Fruit fly (Drosophila melanogaster) whole organism, embryonic: Measurements from ENCODE around the gene CG33511.
A peak's percentile ranks its signal among the peaks of the same experiment; 100 is the strongest.

ENCODE experiments used
- Asciz ChIP-seq: fragments of 200-800 bp; sonication (Bioruptor generic); optimal IDR thresholded peaks from 2 replicates; lab custom pipeline; 2017; ENCODE audit warnings: missing biosample characterization, mild to moderate bottlenecking, missing genetic modification characterization, missing genetic modification reagents
- CG10274 ChIP-seq: fragments of 200-800 bp; sonication (Bioruptor generic); optimal IDR thresholded peaks from 3 replicates; lab custom pipeline; 2017; ENCODE audit warnings: missing biosample characterization, mild to moderate bottlenecking, missing genetic modification characterization
- CG10366 ChIP-seq: fragments of 200-800 bp; sonication (Bioruptor generic); IDR thresholded peaks from 2 replicates; pipeline ENCODE4 v1.3.6; 2022; ENCODE audit warnings: missing biosample characterization, missing genetic modification characterization
- CG12155 ChIP-seq: fragments of 200-800 bp; sonication (Bioruptor generic); optimal IDR thresholded peaks from 3 replicates; lab custom pipeline; 2016; ENCODE audit warnings: missing biosample characterization, missing genetic modification characterization
- CG12299 ChIP-seq: fragments of 200-800 bp; sonication (Bioruptor generic); optimal IDR thresholded peaks from 2 replicates; lab custom pipeline; 2018; ENCODE audit warnings: missing biosample characterization, mild to moderate bottlenecking, missing genetic modification characterization
- CG12391 ChIP-seq: fragments of 200-800 bp; sonication (Bioruptor generic); optimal IDR thresholded peaks from 3 replicates; lab custom pipeline; 2018; ENCODE audit warnings: missing biosample characterization, mild to moderate bottlenecking, missing genetic modification characterization, moderate library complexity
- CG15479 ChIP-seq: fragments of 200-800 bp; sonication (Bioruptor generic); optimal IDR thresholded peaks from 3 replicates; lab custom pipeline; 2019; ENCODE audit warnings: missing biosample characterization, mild to moderate bottlenecking, missing genetic modification characterization, moderate library complexity
- CG16815 ChIP-seq: fragments of 200-800 bp; sonication (Bioruptor generic); optimal IDR thresholded peaks from 3 replicates; lab custom pipeline; 2017; ENCODE audit warnings: missing biosample characterization, mild to moderate bottlenecking, missing genetic modification characterization
- CG18599 ChIP-seq: fragments of 200-800 bp; sonication (Bioruptor generic); optimal IDR thresholded peaks from 3 replicates; lab custom pipeline; 2017; ENCODE audit warnings: missing biosample characterization, missing genetic modification characterization, mild to moderate bottlenecking, moderate library complexity, missing genetic modification reagents
- CG30020 ChIP-seq: fragments of 200-800 bp; optimal IDR thresholded peaks from 2 replicates; lab custom pipeline; 2019; ENCODE audit warnings: missing biosample characterization, mild to moderate bottlenecking, missing genetic modification characterization, moderate library complexity
- CG4282 ChIP-seq: fragments of 200-800 bp; sonication (Bioruptor generic); optimal IDR thresholded peaks from 2 replicates; lab custom pipeline; 2016; ENCODE audit warnings: missing biosample characterization, missing genetic modification characterization
- CG4404 ChIP-seq: fragments of 200-800 bp; sonication (Bioruptor generic); IDR thresholded peaks from 2 replicates; pipeline ENCODE4 v1.3.6; 2022; ENCODE audit warnings: missing biosample characterization, missing genetic modification characterization
- CG4707 ChIP-seq: fragments of 200-800 bp; sonication (Bioruptor generic); optimal IDR thresholded peaks from 2 replicates; lab custom pipeline; 2018; ENCODE audit warnings: missing biosample characterization, mild to moderate bottlenecking, missing genetic modification characterization, moderate library complexity
- CG6689 ChIP-seq: fragments of 200-800 bp; sonication (Bioruptor generic); IDR thresholded peaks from 2 replicates; pipeline ENCODE4 v1.3.6; 2022; ENCODE audit warnings: missing biosample characterization, missing genetic modification characterization
- CG7556 ChIP-seq: fragments of 200-800 bp; sonication (Bioruptor generic); optimal IDR thresholded peaks from 2 replicates; lab custom pipeline; 2017; ENCODE audit warnings: missing biosample characterization, mild to moderate bottlenecking, missing genetic modification characterization
- CG7839 ChIP-seq: fragments of 200-800 bp; sonication (Bioruptor generic); optimal IDR thresholded peaks from 3 replicates; lab custom pipeline; 2018; ENCODE audit warnings: missing biosample characterization, mild to moderate bottlenecking, missing genetic modification characterization, moderate library complexity
- CG7928 ChIP-seq: fragments of 200-800 bp; sonication (Bioruptor generic); optimal IDR thresholded peaks from 2 replicates; lab custom pipeline; 2017; ENCODE audit warnings: missing biosample characterization, mild to moderate bottlenecking, missing genetic modification characterization
- CG8281 ChIP-seq: fragments of 200-800 bp; sonication (Bioruptor generic); optimal IDR thresholded peaks from 2 replicates; lab custom pipeline; 2018; ENCODE audit warnings: missing biosample characterization, mild to moderate bottlenecking, missing genetic modification characterization, moderate library complexity
- CG8478 ChIP-seq: fragments of >200 bp; optimal IDR thresholded peaks from 2 replicates; lab custom pipeline; 2018
- CHES-1-like ChIP-seq: fragments of 200-800 bp; sonication (Bioruptor generic); optimal IDR thresholded peaks from 2 replicates; lab custom pipeline; 2016; ENCODE audit warnings: missing biosample characterization, missing genetic modification characterization
- CrebB ChIP-seq: fragments of 200-800 bp; sonication (Bioruptor generic); optimal IDR thresholded peaks from 3 replicates; lab custom pipeline; 2018; ENCODE audit warnings: missing biosample characterization, mild to moderate bottlenecking, missing genetic modification characterization
- Optix ChIP-seq: fragments of 200-800 bp; sonication (Bioruptor generic); IDR thresholded peaks from 3 replicates; pipeline ENCODE4 v1.3.6; 2022; ENCODE audit warnings: missing biosample characterization, missing genetic modification characterization
- Rfx ChIP-seq: fragments of 200-800 bp; sonication (Bioruptor generic); IDR thresholded peaks from 2 replicates; pipeline ENCODE4 v1.3.6; 2022; ENCODE audit warnings: missing biosample characterization, missing genetic modification characterization
- Trl ChIP-seq, 3 experiments: fragments of >200 bp in 2 of 3; fragments of 200-800 bp in 1 of 3; sonication (Bioruptor generic) in 1 of 3; optimal IDR thresholded peaks; 2 replicates in 1 of 3; 3 replicates in 2 of 3; lab custom pipeline; 2016 to 2017; ENCODE audit warnings: missing biosample characterization in 1 of 3, missing genetic modification characterization in 1 of 3
- Xbp1 ChIP-seq: fragments of 200-800 bp; sonication (Bioruptor generic); optimal IDR thresholded peaks from 3 replicates; lab custom pipeline; 2016; ENCODE audit warnings: missing biosample characterization, mild to moderate bottlenecking, missing genetic modification characterization
- ase ChIP-seq: fragments of 200-800 bp; sonication (Bioruptor generic); IDR thresholded peaks from 3 replicates; pipeline ENCODE4 v1.3.6; 2022; ENCODE audit warnings: missing biosample characterization, missing genetic modification characterization
- ash1 ChIP-seq: fragments of 200-800 bp; sonication (Bioruptor generic); optimal IDR thresholded peaks from 2 replicates; lab custom pipeline; 2018; ENCODE audit warnings: missing biosample characterization, mild to moderate bottlenecking, missing genetic modification characterization
- bsh ChIP-seq, 2 experiments: fragments of 200-800 bp; sonication (Bioruptor generic); optimal IDR thresholded peaks; 2 replicates each; lab custom pipeline; 2017 to 2018; ENCODE audit warnings: mild to moderate bottlenecking in 2 of 2, missing biosample characterization in 2 of 2, missing genetic modification characterization in 2 of 2, moderate library complexity in 1 of 2
- cas ChIP-seq: fragments of 200-800 bp; sonication (Bioruptor generic); IDR thresholded peaks from 2 replicates; pipeline ENCODE4 v1.3.6; 2022; ENCODE audit warnings: missing biosample characterization, missing genetic modification characterization
- chif ChIP-seq, 2 experiments: fragments of 200-800 bp; sonication (Bioruptor generic); optimal IDR thresholded peaks; 3 replicates each; lab custom pipeline; 2016; ENCODE audit warnings: missing biosample characterization in 2 of 2, missing genetic modification characterization in 2 of 2
- ci ChIP-seq: fragments of 200-800 bp; sonication (Bioruptor generic); IDR thresholded peaks from 3 replicates; pipeline ENCODE4 v1.3.6; 2022; ENCODE audit warnings: missing biosample characterization, missing genetic modification characterization
- dmrt99B ChIP-seq: fragments of 200-800 bp; sonication (Bioruptor generic); optimal IDR thresholded peaks from 2 replicates; lab custom pipeline; 2018; ENCODE audit warnings: missing biosample characterization, mild to moderate bottlenecking, missing genetic modification characterization, moderate library complexity
- dysf ChIP-seq: fragments of 200-800 bp; sonication (Bioruptor generic); IDR thresholded peaks from 3 replicates; pipeline ENCODE4 v1.3.6; 2022; ENCODE audit warnings: missing biosample characterization, missing genetic modification characterization
- fd102C ChIP-seq: fragments of 200-800 bp; sonication (Bioruptor generic); optimal IDR thresholded peaks from 2 replicates; lab custom pipeline; 2018; ENCODE audit warnings: missing biosample characterization, mild to moderate bottlenecking, missing genetic modification characterization, moderate library complexity
- gem ChIP-seq: fragments of 200-800 bp; sonication (Bioruptor generic); optimal IDR thresholded peaks from 2 replicates; lab custom pipeline; 2019; ENCODE audit warnings: missing biosample characterization, mild to moderate bottlenecking, missing genetic modification characterization, moderate library complexity
- gfzf ChIP-seq: fragments of 200-800 bp; sonication (Bioruptor generic); optimal IDR thresholded peaks from 2 replicates; lab custom pipeline; 2016; ENCODE audit warnings: missing biosample characterization, mild to moderate bottlenecking, missing genetic modification characterization, moderate library complexity
- gsb-n ChIP-seq: fragments of 200-800 bp; sonication (Bioruptor generic); optimal IDR thresholded peaks from 3 replicates; lab custom pipeline; 2018; ENCODE audit warnings: missing biosample characterization, mild to moderate bottlenecking, missing genetic modification characterization
- hkb ChIP-seq, 2 experiments: fragments of 200-800 bp in 1 of 2; fragments of >200 bp in 1 of 2; sonication (Bioruptor generic) in 1 of 2; IDR thresholded peaks in 1 of 2; optimal IDR thresholded peaks in 1 of 2; 2 replicates each; pipeline versions ENCODE4 v1.3.6 to Lab custom; 2017 to 2022; ENCODE audit warnings: missing biosample characterization in 1 of 2, missing genetic modification characterization in 1 of 2
- hth ChIP-seq: fragments of >200 bp; optimal IDR thresholded peaks from 2 replicates; lab custom pipeline; 2017; ENCODE audit warnings: inconsistent platforms
- knrl ChIP-seq: fragments of 200-800 bp; sonication (Bioruptor generic); IDR thresholded peaks from 3 replicates; pipeline ENCODE4 v1.3.6; 2022; ENCODE audit warnings: missing biosample characterization, missing genetic modification characterization; ENCODE audit not compliant: partially characterized antibody
- lab ChIP-seq: fragments of 200-800 bp; sonication (Bioruptor generic); optimal IDR thresholded peaks from 3 replicates; lab custom pipeline; 2017; ENCODE audit warnings: missing biosample characterization, missing genetic modification characterization, mild to moderate bottlenecking, moderate library complexity, missing genetic modification reagents
- lilli ChIP-seq: fragments of 200-800 bp; sonication (Bioruptor generic); optimal IDR thresholded peaks from 3 replicates; lab custom pipeline; 2016; ENCODE audit warnings: missing biosample characterization, missing genetic modification characterization
- pum ChIP-seq: fragments of 200-800 bp; sonication (Bioruptor generic); optimal IDR thresholded peaks from 2 replicates; lab custom pipeline; 2016; ENCODE audit warnings: missing biosample characterization, missing genetic modification characterization
- run ChIP-seq: fragments of 200-800 bp; sonication (Bioruptor generic); optimal IDR thresholded peaks from 3 replicates; lab custom pipeline; 2018; ENCODE audit warnings: missing biosample characterization, mild to moderate bottlenecking, missing genetic modification characterization
- scrt ChIP-seq: fragments of 200-800 bp; sonication (Bioruptor generic); optimal IDR thresholded peaks from 2 replicates; lab custom pipeline; 2018; ENCODE audit warnings: missing biosample characterization, mild to moderate bottlenecking, missing genetic modification characterization, moderate library complexity
- sens ChIP-seq: fragments of 200-800 bp; sonication (Bioruptor generic); peaks from one replicate; lab custom pipeline; 2016; ENCODE audit warnings: missing biosample characterization, missing genetic modification characterization
- sisA ChIP-seq: fragments of 200-800 bp; sonication (Bioruptor generic); IDR thresholded peaks from 2 replicates; pipeline ENCODE4 v1.3.6; 2022; ENCODE audit warnings: missing biosample characterization, missing genetic modification characterization
- tna ChIP-seq: fragments of 200-800 bp; sonication (Bioruptor generic); IDR thresholded peaks from 2 replicates; pipeline ENCODE4 v1.3.6; 2022; ENCODE audit warnings: missing biosample characterization, missing genetic modification characterization; ENCODE audit not compliant: partially characterized antibody
- twi ChIP-seq: fragments of 200-800 bp; optimal IDR thresholded peaks from 2 replicates; lab custom pipeline; 2019; ENCODE audit warnings: missing biosample characterization, mild to moderate bottlenecking, missing genetic modification characterization, moderate library complexity

Gene CG33511

dm6 chr2L:21035704-21036369 lies 46.5 kb downstream of the CG33511 start (continued):
- no peak for TF ChIP-seq knrl (GFP tag; lab: Robert Waterston, UW)
- peak; percentile 24 for TF ChIP-seq gem
- TF ChIP-seq fd102C (GFP tag; lab: Kevin White, UChicago): peak; percentile 20
- peak; percentile 13 for TF ChIP-seq CG18599 (GFP tag; lab: Kevin White, UChicago)
- TF ChIP-seq ci (GFP tag; lab: Robert Waterston, UW): peak; percentile 47; the same call in 1 of the 3 replicates
- no peak for TF ChIP-seq scrt (GFP tag; lab: Kevin White, UChicago)
- TF ChIP-seq hth (lab: Kevin White, UChicago): no peak
- peak; percentile 77 for TF ChIP-seq twi (tag; lab: Kevin White, UChicago)
- TF ChIP-seq CG15479 (GFP tag; lab: Kevin White, UChicago): peak; percentile 6
- no peak for TF ChIP-seq CG30020 (tag; lab: Kevin White, UChicago)
- no peak for TF ChIP-seq CG4282 (GFP tag; lab: Kevin White, UChicago)
- TF ChIP-seq tna (GFP tag; lab: Robert Waterston, UW): no peak
- no peak for TF ChIP-seq CrebB (tag; lab: Kevin White, UChicago)
- no peak for TF ChIP-seq Trl (optimal IDR thresholded peaks at IDR 0.05; lab: Kevin White, UChicago)
- no peak for TF ChIP-seq Trl (GFP tag; optimal IDR thresholded peaks at IDR 0.05; lab: Kevin White, UChicago)
- no peak for TF ChIP-seq CG4707 (GFP tag; lab: Kevin White, UChicago)
- peak; percentile 30 for TF ChIP-seq lab (GFP tag; lab: Kevin White, UChicago)
- TF ChIP-seq CG12155 (GFP tag; lab: Kevin White, UChicago): no peak
- TF ChIP-seq CG7839 (tag; lab: Kevin White, UChicago): peak; percentile 26
- TF ChIP-seq ash1 (GFP tag; lab: Kevin White, UChicago): no peak
- TF ChIP-seq Asciz: no peak
- no peak for TF ChIP-seq CG7928 (GFP tag; lab: Kevin White, UChicago)
- TF ChIP-seq CHES-1-like (GFP tag; lab: Kevin White, UChicago): no peak
- no peak for TF ChIP-seq hkb (optimal IDR thresholded peaks at IDR 0.05; lab: Kevin White, UChicago)
- TF ChIP-seq hkb (GFP tag; IDR thresholded peaks at IDR 0.05; lab: Robert Waterston, UW): no peak
- no peak for TF ChIP-seq cas (GFP tag; lab: Robert Waterston, UW)
- peak; percentile 25 for TF ChIP-seq CG16815 (GFP tag; lab: Kevin White, UChicago)
- no peak for TF ChIP-seq CG8478 (lab: Kevin White, UChicago)
- no peak for TF ChIP-seq sisA (GFP tag; lab: Robert Waterston, UW)
- peak; percentile 21 for TF ChIP-seq dmrt99B (tag; lab: Kevin White, UChicago)
- no peak for TF ChIP-seq CG10274
- TF ChIP-seq CG8281 (tag; lab: Kevin White, UChicago): no peak
- TF ChIP-seq CG7556 (GFP tag; lab: Kevin White, UChicago): no peak
- peak in 1 of 2 experiments; percentile 39 for TF ChIP-seq chif (GFP tag; optimal IDR thresholded peaks at IDR 0.05; lab: Kevin White, UChicago)
- no peak for TF ChIP-seq Optix (GFP tag; lab: Robert Waterston, UW)
- TF ChIP-seq run: no peak
- peak; percentile 8 for TF ChIP-seq gsb-n (tag; lab: Kevin White, UChicago)
- peak; percentile 25 for TF ChIP-seq Xbp1 (GFP tag; lab: Kevin White, UChicago)
- peak in 1 of 2 experiments; percentile 37 for TF ChIP-seq bsh (GFP tag; optimal IDR thresholded peaks at IDR 0.05; lab: Kevin White, UChicago)
- TF ChIP-seq pum (GFP tag; lab: Kevin White, UChicago): no peak
- peak; percentile 51 for TF ChIP-seq CG6689
- peak; percentile 10 for TF ChIP-seq CG12391 (tag; lab: Kevin White, UChicago)
- TF ChIP-seq ase (GFP tag; lab: Robert Waterston, UW): no peak
- peak; percentile 43; the same call in 1 of the 3 replicates for TF ChIP-seq dysf
- TF ChIP-seq lilli (GFP tag; lab: Kevin White, UChicago): peak; percentile 19
- peak; percentile 54 for TF ChIP-seq CG4404 (GFP tag; lab: Robert Waterston, UW)
- TF ChIP-seq CG12299 (tag; lab: Kevin White, UChicago): no peak
- no peak for TF ChIP-seq CG10366 (GFP tag; lab: Robert Waterston, UW)
- peak; percentile 48 for TF ChIP-seq sens
- no peak for TF ChIP-seq gfzf
- TF ChIP-seq Rfx (GFP tag; lab: Robert Waterston, UW): no peak
